Fruit fly (Drosophila melanogaster): ENCODE results near the gene mRpS22.

Gene mRpS22

DNA sequence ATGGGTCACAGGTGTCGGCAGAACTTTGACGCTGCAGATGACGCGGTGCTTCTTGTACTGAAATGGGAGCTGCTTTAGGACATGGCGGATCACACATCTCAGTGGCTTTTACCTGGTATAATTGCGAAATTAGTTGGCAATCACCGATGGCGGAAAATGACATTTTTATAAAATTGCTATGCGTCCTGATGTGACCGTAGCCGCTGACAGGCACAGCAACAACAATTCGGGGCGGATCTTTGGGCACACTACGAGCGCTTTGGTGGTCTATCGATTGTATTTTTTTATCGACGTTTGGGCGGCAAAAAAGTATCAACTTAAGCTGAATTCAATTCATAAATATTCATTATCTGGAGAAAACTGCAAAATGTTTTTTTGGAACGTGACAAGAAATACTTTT, 37.2 kb downstream of the mRpS22 start, which contains the start of gene CG4951 (continued):
- TF ChIP-seq zen (tag; optimal IDR thresholded peaks at IDR 0.05) (peak; percentile 13), CG11695 (GFP tag; IDR thresholded peaks at IDR 0.05) (no peak), CG2199 (GFP tag; IDR thresholded peaks at IDR 0.05) (no peak), zen2 (GFP tag; IDR thresholded peaks at IDR 0.05; ENCODE audit: partially characterized antibody) (peak; percentile 63), CG12104 (GFP tag; optimal IDR thresholded peaks at IDR 0.05) (no peak), Ada2b (GFP tag; IDR thresholded peaks at IDR 0.05) (no peak), pum (GFP tag; optimal IDR thresholded peaks at IDR 0.05) (no peak), Dp (GFP tag; optimal IDR thresholded peaks at IDR 0.05) (peak; percentile 96), CG9797 (GFP tag; optimal IDR thresholded peaks at IDR 0.05) (peak; percentile 95), CG6765 (GFP tag; optimal IDR thresholded peaks at IDR 0.05) (no peak), CG10321 (GFP tag; IDR thresholded peaks at IDR 0.05) (no peak), stwl (tag; optimal IDR thresholded peaks at IDR 0.05) (peak; percentile 64), CG31365 (tag; optimal IDR thresholded peaks at IDR 0.05) (no peak), emc (GFP tag; optimal IDR thresholded peaks at IDR 0.05) (no peak), cas (GFP tag; IDR thresholded peaks at IDR 0.05) (no peak), CG11560 (tag; IDR thresholded peaks at IDR 0.05) (peak; percentile 45; the same call in 1 of the 3 replicates), Scr (GFP tag; IDR thresholded peaks at IDR 0.05; ENCODE audit: partially characterized antibody) (peak; percentile 60), klu (GFP tag; IDR thresholded peaks at IDR 0.05) (no peak), Meics (GFP tag; optimal IDR thresholded peaks at IDR 0.05) (no peak), unc-4 (GFP tag; IDR thresholded peaks at IDR 0.05; ENCODE audit: partially characterized antibody) (peak; percentile 56), ham (GFP tag; IDR thresholded peaks at IDR 0.05) (no peak), nerfin-2 (GFP tag; IDR thresholded peaks at IDR 0.05; ENCODE audit: partially characterized antibody) (peak; percentile 62; the same call in 1 of the 2 replicates), knrl (GFP tag; IDR thresholded peaks at IDR 0.05; ENCODE audit: partially characterized antibody) (peak; percentile 32; the same call in 1 of the 3 replicates), disco-r (GFP tag; optimal IDR thresholded peaks at IDR 0.05) (no peak), CG31441 (GFP tag; IDR thresholded peaks at IDR 0.05) (no peak), CG33213 (GFP tag; optimal IDR thresholded peaks at IDR 0.05) (no peak), E2f2 (GFP tag; IDR thresholded peaks at IDR 0.05) (peak; percentile 97), CG8924 (tag; optimal IDR thresholded peaks at IDR 0.05) (no peak), B-H2 (GFP tag; optimal IDR thresholded peaks at IDR 0.05) (no peak), CG9215 (GFP tag; IDR thresholded peaks at IDR 0.05) (no peak), peb (GFP tag; IDR thresholded peaks at IDR 0.05) (no peak), z (GFP tag; IDR thresholded peaks at IDR 0.05) (no peak), CG4424 (GFP tag; optimal IDR thresholded peaks at IDR 0.05) (no peak), CG3847 (GFP tag; IDR thresholded peaks at IDR 0.05) (peak; percentile 56), HmgZ (tag; optimal IDR thresholded peaks at IDR 0.05) (peak; percentile 47), CG6854 (GFP tag; optimal IDR thresholded peaks at IDR 0.05) (no peak), CG15514 (GFP tag; optimal IDR thresholded peaks at IDR 0.05) (peak; percentile 68), CG10267 (tag; optimal IDR thresholded peaks at IDR 0.05) (peak; percentile 44), ase (GFP tag; IDR thresholded peaks at IDR 0.05) (no peak), CG15601 (tag; optimal IDR thresholded peaks at IDR 0.05) (no peak), CG17186 (GFP tag; optimal IDR thresholded peaks at IDR 0.05) (peak; percentile 70), Dref (GFP tag; IDR thresholded peaks at IDR 0.05) (peak; percentile 94), sr (GFP tag; IDR thresholded peaks at IDR 0.05) (no peak), CG16813 (GFP tag; IDR thresholded peaks at IDR 0.05; ENCODE audit: partially characterized antibody) (peak; percentile 36; the same call in 1 of the 3 replicates), MBD-R2 (GFP tag; IDR thresholded peaks at IDR 0.05) (peak; percentile 86), CG10366 (GFP tag; IDR thresholded peaks at IDR 0.05) (no peak), YL-1 (GFP tag; optimal IDR thresholded peaks at IDR 0.05) (peak; percentile 26), gt (GFP tag; IDR thresholded peaks at IDR 0.05) (no peak), CG7839 (tag; optimal IDR thresholded peaks at IDR 0.05) (no peak), ato (GFP tag; IDR thresholded peaks at IDR 0.05; ENCODE audit: partially characterized antibody) (0 out of 2 replicates have a peak, but pooled peaks have one; percentile 23), Fer2 (tag; optimal IDR thresholded peaks at IDR 0.05) (no peak)

Data from whole organism, embryonic.